Fruit fly (Drosophila melanogaster): ENCODE results near the gene CG43965.

DNA sequence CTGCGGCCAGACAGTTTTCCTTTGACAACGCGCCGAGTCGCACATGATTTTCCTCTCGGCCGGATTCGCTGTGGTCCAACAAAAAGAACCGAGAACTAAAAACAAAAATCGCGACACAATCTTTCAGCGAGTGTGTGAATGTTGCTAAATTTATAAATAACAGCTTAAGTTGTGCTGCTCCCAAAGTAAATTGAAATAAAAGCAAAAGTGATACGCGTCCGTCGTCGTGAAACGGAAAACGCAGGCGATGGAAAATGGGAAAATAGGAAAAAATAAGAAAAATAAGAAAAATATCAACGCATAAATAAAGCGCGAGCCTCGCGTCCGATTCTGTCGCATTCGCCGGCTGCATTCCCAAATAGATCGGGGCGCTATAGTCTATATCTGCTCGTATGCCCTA is 28.0 kb upstream of the CG43965 start, which contains the start of gene Fhos:
- TF ChIP-seq CG8478 (optimal IDR thresholded peaks at IDR 0.05) (no peak), pan (optimal IDR thresholded peaks at IDR 0.05) (no peak), EcR (GFP tag; optimal IDR thresholded peaks at IDR 0.05) (no peak), psq (optimal IDR thresholded peaks at IDR 0.05) (no peak), Dll (optimal IDR thresholded peaks at IDR 0.05) (no peak), usp (GFP tag; optimal IDR thresholded peaks at IDR 0.05) (no peak)

Data from whole organism.